Worm (Caenorhabditis elegans): ENCODE results near the gene F54F12.2.

Gene F54F12.2

DNA sequence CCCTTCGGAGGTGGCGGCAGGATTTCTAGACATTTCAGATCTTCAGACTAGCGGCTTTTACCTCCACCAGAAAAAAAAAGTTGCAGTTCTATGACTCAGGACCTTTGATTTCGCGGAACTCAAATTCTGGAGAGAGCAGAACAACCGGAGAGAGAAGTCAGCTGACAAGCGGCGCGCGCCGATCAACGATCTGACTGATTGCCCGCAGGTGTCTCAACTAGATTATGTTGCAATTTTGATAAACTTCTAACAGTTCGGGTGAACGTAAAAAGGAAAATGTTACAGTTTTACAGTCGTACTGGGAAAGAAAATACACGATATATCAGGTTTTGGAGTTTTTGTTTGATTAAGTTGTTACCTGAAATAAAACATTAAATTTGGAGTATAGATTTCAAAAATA lies 23.1 kb downstream of the F54F12.2 start:
- no peak for TF ChIP-seq F13H6.1 (tag; optimal IDR thresholded peaks at IDR 0.05)
- peak; percentile 66 for TF ChIP-seq sma-9 (GFP tag; optimal IDR thresholded peaks at IDR 0.05)
- no peak for TF ChIP-seq sma-9 (tag; optimal IDR thresholded peaks at IDR 0.05)

DNA sequence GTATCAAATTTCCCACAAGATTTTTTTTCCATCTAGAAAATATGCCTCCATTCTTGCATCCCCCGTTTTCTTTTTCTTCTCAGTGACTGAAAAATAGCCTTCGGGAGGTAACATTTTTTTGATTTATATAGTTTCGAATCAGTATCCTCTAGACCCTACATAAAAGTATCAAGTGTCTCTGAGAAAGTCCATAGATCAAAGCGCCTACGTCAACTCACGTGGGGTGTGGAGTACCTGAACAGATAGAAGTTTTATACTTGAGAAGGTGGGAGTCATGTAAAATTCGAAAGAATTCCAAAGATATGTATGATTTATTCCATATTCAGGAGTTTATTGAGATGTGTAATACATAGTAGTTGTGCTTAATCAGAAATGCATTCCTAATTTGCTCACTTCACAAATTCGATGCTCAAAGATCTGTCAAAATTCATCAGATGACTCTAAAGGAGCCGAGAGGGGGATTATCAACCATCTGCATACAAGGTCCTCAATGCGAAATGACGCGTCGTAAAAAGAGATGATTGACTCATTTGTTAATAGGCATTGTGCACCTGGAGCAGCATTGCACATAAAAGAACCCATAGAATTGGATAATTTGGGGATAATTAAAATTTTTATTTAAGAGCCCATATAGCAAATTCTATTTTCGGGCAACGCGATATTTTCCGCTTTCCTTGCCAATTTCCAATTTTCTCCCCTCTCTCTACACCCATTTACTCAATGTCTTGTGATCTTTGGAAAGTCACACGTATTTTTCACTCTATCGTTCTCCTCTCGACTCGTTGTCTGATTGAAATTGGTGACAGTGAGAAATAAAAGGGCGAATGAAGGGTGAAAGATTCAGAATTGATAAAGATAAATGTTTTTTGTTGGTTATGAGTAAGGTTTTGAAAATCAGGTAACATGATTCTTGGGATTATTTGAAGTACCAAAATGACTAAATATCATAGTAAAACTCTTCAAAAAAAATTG lies 24.7 kb downstream of the F54F12.2 start:
- no peak for TF ChIP-seq nhr-237 (tag; optimal IDR thresholded peaks at IDR 0.05)
- no peak for TF ChIP-seq alr-1 (tag; optimal IDR thresholded peaks at IDR 0.05)
- TF ChIP-seq nhr-129 (tag; optimal IDR thresholded peaks at IDR 0.05): peak; percentile 63
- peak; percentile 9 for TF ChIP-seq ceh-16 (tag; optimal IDR thresholded peaks at IDR 0.05)
- peak; percentile 58 for TF ChIP-seq nhr-25 (tag; optimal IDR thresholded peaks at IDR 0.05)
- TF ChIP-seq nhr-10 (tag; optimal IDR thresholded peaks at IDR 0.05): no peak
- peak; percentile 73 for TF ChIP-seq crh-2 (tag; optimal IDR thresholded peaks at IDR 0.05)
- TF ChIP-seq sem-4 (tag; optimal IDR thresholded peaks at IDR 0.05): peak; percentile 52
- TF ChIP-seq mdl-1 (tag; optimal IDR thresholded peaks at IDR 0.05): peak; percentile 15 to 24
- peak; percentile 13 for TF ChIP-seq ama-1 (optimal IDR thresholded peaks at IDR 0.05)
- peak; percentile 4 for TF ChIP-seq lin-13 (GFP tag; optimal IDR thresholded peaks at IDR 0.05)
- peak; percentile 88 for TF ChIP-seq sma-9 (GFP tag; optimal IDR thresholded peaks at IDR 0.05)
- no peak for TF ChIP-seq sma-9 (tag; optimal IDR thresholded peaks at IDR 0.05)
- no peak for TF ChIP-seq unc-55 (GFP tag; optimal IDR thresholded peaks at IDR 0.05)
- peak in 1 of 2 experiments; percentile 22 for TF ChIP-seq lsy-2 (tag; optimal IDR thresholded peaks at IDR 0.05)
- TF ChIP-seq C34F6.9 (tag; optimal IDR thresholded peaks at IDR 0.05): peak; percentile 63

DNA sequence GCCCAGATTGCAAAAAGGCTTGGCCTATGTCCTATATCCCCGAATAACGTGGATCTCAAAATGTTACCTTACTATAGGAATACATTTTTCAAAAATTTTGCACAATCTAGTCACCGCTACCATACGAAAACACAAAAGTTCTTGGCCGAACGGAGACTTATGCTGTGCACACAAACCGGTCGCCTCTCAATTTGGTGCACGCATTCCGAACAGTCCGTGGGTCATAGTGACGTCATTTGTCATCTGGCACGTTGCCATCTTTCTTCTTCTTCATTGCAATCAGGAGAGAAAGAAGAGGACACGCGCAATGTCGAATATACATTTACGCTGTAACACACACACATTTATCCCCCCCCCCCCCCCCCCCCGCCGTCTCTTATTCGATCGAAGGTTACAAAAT lies 25.9 kb downstream of the F54F12.2 start:
- TF ChIP-seq egl-27 (tag; optimal IDR thresholded peaks at IDR 0.05) (no peak), nhr-129 (tag; optimal IDR thresholded peaks at IDR 0.05) (peak; percentile 25), mdl-1 (tag; optimal IDR thresholded peaks at IDR 0.05) (peak in 1 of 2 experiments; percentile 38), ztf-4 (tag; optimal IDR thresholded peaks at IDR 0.05) (no peak), nhr-25 (tag; optimal IDR thresholded peaks at IDR 0.05) (peak; percentile 6), sma-3 (GFP tag; optimal IDR thresholded peaks at IDR 0.05) (no peak), peb-1 (tag; optimal IDR thresholded peaks at IDR 0.05) (no peak)

DNA sequence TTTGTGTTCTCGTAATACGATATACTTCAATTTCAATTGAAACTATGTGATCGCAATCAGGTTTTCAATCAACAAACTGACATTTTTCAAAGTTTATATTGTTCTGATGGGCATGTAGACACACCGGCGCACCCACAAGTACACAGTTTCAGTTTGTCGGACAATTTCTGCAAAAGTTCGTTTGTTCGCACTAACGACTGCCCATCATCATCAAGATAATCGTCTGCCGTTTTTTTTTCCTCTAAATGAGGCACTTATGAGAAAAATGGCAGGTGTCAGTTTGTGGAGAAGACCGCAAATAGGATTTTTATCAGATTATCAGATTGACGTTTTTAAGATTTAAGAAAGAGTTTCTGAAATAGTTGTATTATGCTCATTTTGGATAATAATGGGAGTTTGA lies 27.0 kb downstream of the F54F12.2 start:
- TF ChIP-seq nhr-237 (tag; optimal IDR thresholded peaks at IDR 0.05) (no peak), mbf-1 (tag; optimal IDR thresholded peaks at IDR 0.05) (no peak), sma-9 (GFP tag; optimal IDR thresholded peaks at IDR 0.05) (peak; percentile 34), sma-9 (tag; optimal IDR thresholded peaks at IDR 0.05) (no peak), nhr-6 (tag; optimal IDR thresholded peaks at IDR 0.05) (no peak), egl-27 (tag; optimal IDR thresholded peaks at IDR 0.05) (no peak)

DNA sequence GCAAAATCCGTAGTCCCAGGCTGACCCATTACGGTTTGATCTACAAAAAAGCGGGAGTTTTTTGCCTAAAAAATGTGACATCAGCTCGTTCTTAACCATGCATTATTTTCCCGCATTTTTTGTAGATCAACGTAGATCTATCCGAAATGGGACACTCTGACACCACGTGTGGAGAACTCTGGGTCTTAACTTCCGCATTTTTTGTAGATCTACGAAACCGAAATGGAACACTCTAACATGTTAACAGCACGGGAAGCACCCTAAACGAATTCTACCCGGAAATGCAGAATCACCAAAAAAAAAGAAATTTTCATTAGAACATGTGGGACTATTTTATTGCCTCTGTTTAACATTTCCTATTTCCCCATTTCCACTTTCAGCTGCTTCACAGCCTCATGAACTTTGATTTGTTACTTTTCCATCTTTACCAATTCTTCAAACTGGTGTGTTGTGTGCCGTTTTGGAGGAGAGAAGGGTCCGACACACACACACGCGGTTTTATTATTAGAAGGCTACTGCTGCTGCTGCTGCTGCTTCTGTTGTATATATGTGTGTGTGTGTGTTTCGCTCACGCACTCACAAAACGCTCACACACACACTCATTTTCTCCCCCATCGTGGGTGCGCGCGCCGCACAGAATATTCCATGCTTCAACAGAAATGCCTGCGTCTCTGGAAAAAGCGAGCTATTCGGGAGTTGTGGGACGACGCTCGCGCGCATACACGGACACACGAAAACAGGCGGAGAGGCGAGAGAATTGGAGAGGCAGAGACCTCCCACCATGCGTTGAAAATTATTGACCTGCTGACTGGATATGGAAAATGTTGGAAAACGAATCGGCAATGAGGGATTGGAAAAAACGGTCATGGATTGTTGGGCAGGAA lies 28.3 kb downstream of the F54F12.2 start:
- TF ChIP-seq gmeb-1 (tag; optimal IDR thresholded peaks at IDR 0.05) (peak; percentile 30), ZK546.5 (tag; optimal IDR thresholded peaks at IDR 0.05) (no peak), C34F6.9 (tag; optimal IDR thresholded peaks at IDR 0.05) (peak; percentile 95), lin-11 (tag; optimal IDR thresholded peaks at IDR 0.05) (peak; percentile 91), peb-1 (tag; optimal IDR thresholded peaks at IDR 0.05) (peak; percentile 13), Y55F3AM.14 (GFP tag; optimal IDR thresholded peaks at IDR 0.05) (peak; percentile 81), ceh-16 (tag; optimal IDR thresholded peaks at IDR 0.05) (no peak), fos-1 (tag; optimal IDR thresholded peaks at IDR 0.05) (peak; percentile 78), zag-1 (tag; optimal IDR thresholded peaks at IDR 0.05) (peak; percentile 94), nhr-77 (tag; optimal IDR thresholded peaks at IDR 0.05) (no peak), alr-1 (tag; optimal IDR thresholded peaks at IDR 0.05) (peak; percentile 49), nhr-21 (tag; optimal IDR thresholded peaks at IDR 0.05) (peak; percentile 65), nhr-129 (tag; optimal IDR thresholded peaks at IDR 0.05) (peak; percentile 93), egl-27 (tag; optimal IDR thresholded peaks at IDR 0.05) (peak; percentile 74), unc-39 (tag; optimal IDR thresholded peaks at IDR 0.05) (no peak), lin-39 (tag; optimal IDR thresholded peaks at IDR 0.05) (peak; percentile 29), ztf-11 (tag; optimal IDR thresholded peaks at IDR 0.05) (no peak), aly-2 (tag; optimal IDR thresholded peaks at IDR 0.05) (no peak), unc-62 (GFP tag; optimal IDR thresholded peaks at IDR 0.05) (no peak), nhr-6 (tag; optimal IDR thresholded peaks at IDR 0.05) (peak; percentile 58), mab-5 (tag; optimal IDR thresholded peaks at IDR 0.05) (peak; percentile 31), nhr-10 (tag; optimal IDR thresholded peaks at IDR 0.05) (peak; percentile 6), R02D3.7 (tag; optimal IDR thresholded peaks at IDR 0.05) (no peak), nhr-23 (tag; optimal IDR thresholded peaks at IDR 0.05) (no peak), unc-55 (GFP tag; optimal IDR thresholded peaks at IDR 0.05) (peak; percentile 97), dmd-4 (tag; optimal IDR thresholded peaks at IDR 0.05) (no peak), elt-3 (tag; optimal IDR thresholded peaks at IDR 0.05) (no peak), sma-3 (GFP tag; optimal IDR thresholded peaks at IDR 0.05) (peak; percentile 66)

Data from whole organism, L2 larva.